Fruit fly (Drosophila melanogaster) whole organism, embryonic: ENCODE results near the gene CG4101.

Experiments
- Atf6 ChIP-seq: fragments of 200-800 bp; sonication (Bioruptor generic); IDR thresholded peaks from 2 replicates; pipeline ENCODE4 v1.3.6; 2022; ENCODE audit warnings: missing biosample characterization, missing genetic modification characterization
- CG10959 ChIP-seq: fragments of 200-800 bp; sonication (Bioruptor generic); IDR thresholded peaks from 2 replicates; pipeline ENCODE4 v1.3.6; 2022; ENCODE audit warnings: missing biosample characterization, missing genetic modification characterization
- CG11247 ChIP-seq: fragments of 200-800 bp; sonication (Bioruptor generic); IDR thresholded peaks from 2 replicates; pipeline ENCODE4 v1.3.6; 2022; ENCODE audit warnings: missing biosample characterization, missing genetic modification characterization
- CG11695 ChIP-seq: fragments of 200-800 bp; sonication (Bioruptor generic); IDR thresholded peaks from 3 replicates; pipeline ENCODE4 v1.3.6; 2022; ENCODE audit warnings: missing biosample characterization, missing genetic modification characterization
- CG1529 ChIP-seq: fragments of 200-800 bp; sonication (Bioruptor generic); optimal IDR thresholded peaks from 3 replicates; lab custom pipeline; 2018; ENCODE audit warnings: missing biosample characterization, missing genetic modification characterization
- CG15479 ChIP-seq: fragments of 200-800 bp; sonication (Bioruptor generic); optimal IDR thresholded peaks from 3 replicates; lab custom pipeline; 2019; ENCODE audit warnings: missing biosample characterization, mild to moderate bottlenecking, missing genetic modification characterization, moderate library complexity
- CG1603 ChIP-seq: fragments of 200-800 bp; sonication (Bioruptor generic); optimal IDR thresholded peaks from 2 replicates; lab custom pipeline; 2019; ENCODE audit warnings: missing biosample characterization, mild to moderate bottlenecking, missing genetic modification characterization, moderate library complexity
- CG17359 ChIP-seq: fragments of 200-800 bp; sonication (Bioruptor generic); optimal IDR thresholded peaks from 3 replicates; lab custom pipeline; 2018; ENCODE audit warnings: missing biosample characterization, mild to moderate bottlenecking, missing genetic modification characterization, moderate library complexity
- CG17385 ChIP-seq: fragments of 200-800 bp; sonication (Bioruptor generic); optimal IDR thresholded peaks from 3 replicates; lab custom pipeline; 2018; ENCODE audit warnings: missing biosample characterization, mild to moderate bottlenecking, missing genetic modification characterization
- CG31441 ChIP-seq: fragments of 200-800 bp; sonication (Bioruptor generic); IDR thresholded peaks from 2 replicates; pipeline ENCODE4 v1.3.6; 2022; ENCODE audit warnings: missing biosample characterization, missing genetic modification characterization
- CG33213 ChIP-seq: fragments of 200-800 bp; sonication (Bioruptor generic); optimal IDR thresholded peaks from 3 replicates; lab custom pipeline; 2016; ENCODE audit warnings: missing biosample characterization, missing genetic modification characterization
- CG42726 ChIP-seq: fragments of 200-800 bp; sonication (Bioruptor generic); IDR thresholded peaks from 2 replicates; pipeline ENCODE4 v1.3.6; 2022; ENCODE audit warnings: missing biosample characterization, missing genetic modification characterization; ENCODE audit not compliant: partially characterized antibody
- CG4360 ChIP-seq: fragments of 200-800 bp; sonication (Bioruptor generic); IDR thresholded peaks from 2 replicates; pipeline ENCODE4 v1.3.6; 2022; ENCODE audit warnings: missing biosample characterization, missing genetic modification characterization
- CG4730 ChIP-seq: fragments of 200-800 bp; sonication (Bioruptor generic); IDR thresholded peaks from 2 replicates; pipeline ENCODE4 v1.3.6; 2022; ENCODE audit warnings: missing biosample characterization, missing genetic modification characterization
- CG5953 ChIP-seq: fragments of 200-800 bp; sonication (Bioruptor generic); IDR thresholded peaks from 2 replicates; pipeline ENCODE4 v1.3.6; 2022; ENCODE audit warnings: missing biosample characterization, missing genetic modification characterization
- CG6654 ChIP-seq: fragments of 200-800 bp; sonication (Bioruptor generic); optimal IDR thresholded peaks from 2 replicates; lab custom pipeline; 2017; ENCODE audit warnings: missing biosample characterization, mild to moderate bottlenecking, missing genetic modification characterization
- CG7271 ChIP-seq: fragments of 200-800 bp; sonication (Bioruptor generic); optimal IDR thresholded peaks from 2 replicates; lab custom pipeline; 2018; ENCODE audit warnings: missing biosample characterization, mild to moderate bottlenecking, missing genetic modification characterization, moderate library complexity
- CG9437 ChIP-seq: fragments of 200-800 bp; sonication (Bioruptor generic); optimal IDR thresholded peaks from 2 replicates; lab custom pipeline; 2018; ENCODE audit warnings: missing biosample characterization, mild to moderate bottlenecking, missing genetic modification characterization
- CG9727 ChIP-seq: fragments of 200-800 bp; sonication (Bioruptor generic); optimal IDR thresholded peaks from 3 replicates; lab custom pipeline; 2017; ENCODE audit warnings: missing biosample characterization, mild to moderate bottlenecking, missing genetic modification characterization
- Dad ChIP-seq: fragments of 200-800 bp; sonication (Bioruptor generic); optimal IDR thresholded peaks from 3 replicates; lab custom pipeline; 2016; ENCODE audit warnings: missing biosample characterization, missing genetic modification characterization
- Dll ChIP-seq: fragments of 200-800 bp; sonication (Bioruptor generic); IDR thresholded peaks from 4 replicates; pipeline ENCODE4 v1.3.6; 2022; ENCODE audit warnings: missing biosample characterization, missing genetic modification characterization; ENCODE audit not compliant: partially characterized antibody
- E2f2 ChIP-seq: fragments of 200-800 bp; sonication (Bioruptor generic); IDR thresholded peaks from 2 replicates; pipeline ENCODE4 v1.3.6; 2022; ENCODE audit warnings: missing biosample characterization, missing genetic modification characterization
- Eip74EF ChIP-seq, 2 experiments: fragments of 200-800 bp in 1 of 2; fragments of >200 bp in 1 of 2; sonication (Bioruptor generic) in 1 of 2; optimal IDR thresholded peaks; 2 replicates each; lab custom pipeline; 2017 to 2019; ENCODE audit warnings: missing biosample characterization in 2 of 2, missing genetic modification characterization in 2 of 2, mild to moderate bottlenecking in 1 of 2, moderate library complexity in 1 of 2
- Fer2 ChIP-seq: fragments of 200-800 bp; sonication (Bioruptor generic); optimal IDR thresholded peaks from 2 replicates; lab custom pipeline; 2018; ENCODE audit warnings: missing biosample characterization, mild to moderate bottlenecking, missing genetic modification characterization, moderate library complexity
- Hr51 ChIP-seq, 2 experiments: fragments of 200-800 bp; sonication (Bioruptor generic); optimal IDR thresholded peaks; 2 replicates in 1 of 2; 3 replicates in 1 of 2; lab custom pipeline; 2016 to 2018; ENCODE audit warnings: missing biosample characterization in 2 of 2, missing genetic modification characterization in 2 of 2, mild to moderate bottlenecking in 1 of 2, moderate library complexity in 1 of 2
- Lpt ChIP-seq: fragments of >200 bp; optimal IDR thresholded peaks from 2 replicates; lab custom pipeline; 2018; ENCODE audit warnings: missing biosample characterization, missing genetic modification characterization
- Med ChIP-seq: fragments of 200-800 bp; sonication (Bioruptor generic); peaks from one replicate; lab custom pipeline; 2016; ENCODE audit warnings: missing biosample characterization, missing genetic modification characterization, mild to moderate bottlenecking, inconsistent platforms, moderate library complexity
- NfI ChIP-seq: fragments of 200-800 bp; sonication (Bioruptor generic); optimal IDR thresholded peaks from 3 replicates; lab custom pipeline; 2018; ENCODE audit warnings: missing biosample characterization, mild to moderate bottlenecking, missing genetic modification characterization, moderate library complexity
- Sox102F ChIP-seq: fragments of 200-800 bp; sonication (Bioruptor generic); optimal IDR thresholded peaks from 2 replicates; lab custom pipeline; 2018; ENCODE audit warnings: missing biosample characterization, mild to moderate bottlenecking, missing genetic modification characterization, moderate library complexity
- Stat92E ChIP-seq, 3 experiments: fragments of >200 bp in 2 of 3; fragments of 200-800 bp in 1 of 3; sonication (Bioruptor generic) in 1 of 3; optimal IDR thresholded peaks; 2 replicates each; lab custom pipeline; 2017 to 2019; ENCODE audit warnings: missing biosample characterization in 3 of 3, missing genetic modification characterization in 3 of 3, mild to moderate bottlenecking in 1 of 3, moderate library complexity in 1 of 3
- cad ChIP-seq: fragments of >200 bp; optimal IDR thresholded peaks from 2 replicates; lab custom pipeline; 2017; ENCODE audit warnings: missing biosample characterization, missing genetic modification characterization
- cato ChIP-seq: fragments of 200-800 bp; sonication (Bioruptor generic); optimal IDR thresholded peaks from 2 replicates; lab custom pipeline; 2016; ENCODE audit warnings: missing biosample characterization, missing genetic modification characterization, borderline replicate concordance
- chn ChIP-seq: fragments of 200-800 bp; sonication (Bioruptor generic); optimal IDR thresholded peaks from 2 replicates; lab custom pipeline; 2016; ENCODE audit warnings: missing biosample characterization, missing genetic modification characterization
- cwo ChIP-seq: fragments of 200-800 bp; sonication (Bioruptor generic); optimal IDR thresholded peaks from 3 replicates; lab custom pipeline; 2017; ENCODE audit warnings: missing biosample characterization, missing genetic modification characterization, mild to moderate bottlenecking, moderate library complexity, missing genetic modification reagents
- disco-r ChIP-seq: fragments of 200-800 bp; sonication (Bioruptor generic); optimal IDR thresholded peaks from 2 replicates; lab custom pipeline; 2016; ENCODE audit warnings: missing biosample characterization, missing genetic modification characterization
- emc ChIP-seq: fragments of 200-800 bp; sonication (Bioruptor generic); optimal IDR thresholded peaks from 2 replicates; lab custom pipeline; 2016; ENCODE audit warnings: missing biosample characterization, missing genetic modification characterization
- en ChIP-seq: fragments of 200-800 bp; sonication (Bioruptor generic); optimal IDR thresholded peaks from 2 replicates; lab custom pipeline; 2016; ENCODE audit warnings: missing biosample characterization, missing genetic modification characterization
- grn ChIP-seq: fragments of 200-800 bp; sonication (Bioruptor generic); optimal IDR thresholded peaks from 3 replicates; lab custom pipeline; 2017; ENCODE audit warnings: missing biosample characterization, missing genetic modification characterization
- gsb-n ChIP-seq: fragments of 200-800 bp; sonication (Bioruptor generic); optimal IDR thresholded peaks from 3 replicates; lab custom pipeline; 2018; ENCODE audit warnings: missing biosample characterization, mild to moderate bottlenecking, missing genetic modification characterization
- ham ChIP-seq: fragments of 200-800 bp; sonication (Bioruptor generic); IDR thresholded peaks from 2 replicates; pipeline ENCODE4 v1.3.6; 2022; ENCODE audit warnings: missing biosample characterization, missing genetic modification characterization
- jigr1 ChIP-seq: fragments of 200-800 bp; sonication (Bioruptor generic); IDR thresholded peaks from 3 replicates; pipeline ENCODE4 v1.3.6; 2022; ENCODE audit warnings: missing biosample characterization, missing genetic modification characterization
- kay ChIP-seq: fragments of 200-800 bp; sonication (Bioruptor generic); optimal IDR thresholded peaks from 2 replicates; lab custom pipeline; 2016; ENCODE audit warnings: missing biosample characterization, missing genetic modification characterization
- knrl ChIP-seq: fragments of 200-800 bp; sonication (Bioruptor generic); IDR thresholded peaks from 3 replicates; pipeline ENCODE4 v1.3.6; 2022; ENCODE audit warnings: missing biosample characterization, missing genetic modification characterization; ENCODE audit not compliant: partially characterized antibody
- lab ChIP-seq: fragments of 200-800 bp; sonication (Bioruptor generic); optimal IDR thresholded peaks from 3 replicates; lab custom pipeline; 2017; ENCODE audit warnings: missing biosample characterization, missing genetic modification characterization, mild to moderate bottlenecking, moderate library complexity, missing genetic modification reagents
- lmd ChIP-seq: fragments of 200-800 bp; sonication (Bioruptor generic); IDR thresholded peaks from 2 replicates; pipeline ENCODE4 v1.3.6; 2022; ENCODE audit warnings: missing biosample characterization, missing genetic modification characterization
- ranshi ChIP-seq: fragments of 200-800 bp; sonication (Bioruptor generic); IDR thresholded peaks from 2 replicates; pipeline ENCODE4 v1.3.6; 2022; ENCODE audit warnings: missing biosample characterization, missing genetic modification characterization
- row ChIP-seq: fragments of 200-800 bp; sonication (Bioruptor generic); IDR thresholded peaks from 3 replicates; pipeline ENCODE4 v1.3.6; 2022; ENCODE audit warnings: missing biosample characterization, missing genetic modification characterization
- salm ChIP-seq: fragments of 200-800 bp; sonication (Bioruptor generic); optimal IDR thresholded peaks from 2 replicates; lab custom pipeline; 2018; ENCODE audit warnings: missing biosample characterization, mild to moderate bottlenecking, missing genetic modification characterization
- seq ChIP-seq: fragments of 200-800 bp; sonication (Bioruptor generic); IDR thresholded peaks from 2 replicates; pipeline ENCODE4 v1.3.6; 2022; ENCODE audit warnings: missing biosample characterization, missing genetic modification characterization
- tll ChIP-seq, 2 experiments: fragments of 200-800 bp in 1 of 2; fragments of >200 bp in 1 of 2; sonication (Bioruptor generic) in 1 of 2; optimal IDR thresholded peaks; 2 replicates each; lab custom pipeline; 2017 to 2019; ENCODE audit warnings: missing biosample characterization in 2 of 2, missing genetic modification characterization in 2 of 2, mild to moderate bottlenecking in 1 of 2, moderate library complexity in 1 of 2

Gene CG4101

DNA sequence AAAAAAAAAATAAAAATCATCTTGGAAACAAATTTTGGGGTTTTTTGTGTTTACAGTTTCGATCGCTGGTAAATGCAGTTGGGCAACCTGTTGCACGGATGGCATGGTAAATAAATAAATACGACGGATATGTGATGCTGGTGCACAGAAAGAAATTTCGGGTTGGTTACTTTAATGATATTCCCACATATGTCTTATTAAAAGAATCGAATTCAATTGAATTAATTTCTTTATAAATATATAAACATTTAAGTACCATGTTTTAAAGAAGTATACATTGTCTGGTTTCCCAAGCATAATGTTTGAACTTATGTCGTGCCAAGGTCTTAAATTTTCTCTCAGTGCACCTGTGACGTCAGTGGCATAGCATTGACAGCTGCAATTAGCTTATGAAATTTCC is 44.8 kb upstream of the CG4101 start (continued):
- TF ChIP-seq cad: no peak
- TF ChIP-seq CG4360 (GFP tag; lab: Robert Waterston, UW): peak; percentile 37; the same call in 1 of the 2 replicates
- TF ChIP-seq cwo (GFP tag; lab: Kevin White, UChicago): peak; percentile 29
- TF ChIP-seq CG10959 (GFP tag; lab: Robert Waterston, UW): no peak
- no peak for TF ChIP-seq en (GFP tag; lab: Kevin White, UChicago)
- no peak for TF ChIP-seq ham
- TF ChIP-seq Lpt (GFP tag; lab: Kevin White, UChicago): no peak
- TF ChIP-seq lab: peak; percentile 56
- TF ChIP-seq disco-r (GFP tag; lab: Kevin White, UChicago): no peak
- TF ChIP-seq CG6654 (GFP tag; lab: Kevin White, UChicago): peak; percentile 19
- TF ChIP-seq CG11247 (GFP tag; lab: Robert Waterston, UW): no peak
- no peak for TF ChIP-seq kay (GFP tag; lab: Kevin White, UChicago)
- peak; percentile 62 for TF ChIP-seq CG1603 (tag; lab: Kevin White, UChicago)
- peak; percentile 53 for TF ChIP-seq CG9437 (GFP tag; lab: Kevin White, UChicago)
- TF ChIP-seq CG31441: peak; percentile 75
- no peak for TF ChIP-seq Dll (GFP tag; lab: Robert Waterston, UW)
- TF ChIP-seq CG42726 (GFP tag; lab: Robert Waterston, UW): no peak
- TF ChIP-seq CG15479 (GFP tag; lab: Kevin White, UChicago): no peak
- TF ChIP-seq NfI (GFP tag; lab: Kevin White, UChicago): peak; percentile 36
- no peak for TF ChIP-seq CG7271 (tag; lab: Kevin White, UChicago)
- peak in 1 of 2 experiments; percentile 70 for TF ChIP-seq Eip74EF (GFP tag; optimal IDR thresholded peaks at IDR 0.05; lab: Kevin White, UChicago)
- TF ChIP-seq knrl (GFP tag; lab: Robert Waterston, UW): no peak
- TF ChIP-seq gsb-n (tag; lab: Kevin White, UChicago): peak; percentile 61
- no peak for TF ChIP-seq Stat92E (GFP tag; optimal IDR thresholded peaks at IDR 0.05; lab: Kevin White, UChicago)
- peak; percentile 78 for TF ChIP-seq CG17359
- peak; percentile 64 for TF ChIP-seq salm (tag; lab: Kevin White, UChicago)
- no peak for TF ChIP-seq jigr1 (GFP tag; lab: Robert Waterston, UW)
- TF ChIP-seq tll (GFP tag; optimal IDR thresholded peaks at IDR 0.05; lab: Kevin White, UChicago): no peak
- TF ChIP-seq cato (GFP tag; lab: Kevin White, UChicago): peak; percentile 6
- no peak for TF ChIP-seq Atf6 (GFP tag; lab: Robert Waterston, UW)
- no peak for TF ChIP-seq CG33213 (GFP tag; lab: Kevin White, UChicago)
- TF ChIP-seq CG5953 (GFP tag; lab: Robert Waterston, UW): peak; percentile 52; the same call in 1 of the 2 replicates
- TF ChIP-seq CG11695 (GFP tag; lab: Robert Waterston, UW): 0 out of 3 replicates have a peak, but pooled peaks have one; percentile 19
- TF ChIP-seq Sox102F (GFP tag; lab: Kevin White, UChicago): peak; percentile 84
- peak; percentile 72 for TF ChIP-seq row (GFP tag; lab: Robert Waterston, UW)
- peak; percentile 35 for TF ChIP-seq E2f2 (GFP tag; lab: Robert Waterston, UW)
- peak; percentile 59 for TF ChIP-seq CG17385 (GFP tag; lab: Kevin White, UChicago)
- TF ChIP-seq Med (GFP tag; lab: Kevin White, UChicago): peak; percentile 39
- no peak for TF ChIP-seq emc (GFP tag; lab: Kevin White, UChicago)
- TF ChIP-seq grn (GFP tag; lab: Kevin White, UChicago): no peak
- TF ChIP-seq CG1529 (GFP tag; lab: Kevin White, UChicago): peak; percentile 65
- 0 out of 2 replicates have a peak, but pooled peaks have one; percentile 40 for TF ChIP-seq CG4730 (GFP tag; lab: Robert Waterston, UW)
- no peak for TF ChIP-seq chn
- peak in 1 of 2 experiments; percentile 79 for TF ChIP-seq Hr51 (GFP tag; optimal IDR thresholded peaks at IDR 0.05; lab: Kevin White, UChicago)
- TF ChIP-seq lmd: peak; percentile 48; the same call in 1 of the 2 replicates
- TF ChIP-seq Dad (GFP tag; lab: Kevin White, UChicago): no peak
- peak; percentile 60; the same call in 1 of the 2 replicates for TF ChIP-seq seq (GFP tag; lab: Robert Waterston, UW)
- peak; percentile 12 for TF ChIP-seq Fer2 (tag; lab: Kevin White, UChicago)
- TF ChIP-seq CG9727 (GFP tag; lab: Kevin White, UChicago): peak; percentile 53
- TF ChIP-seq ranshi (GFP tag; lab: Robert Waterston, UW): 0 out of 2 replicates have a peak, but pooled peaks have one; percentile 52
